Worm (Caenorhabditis elegans): ENCODE results near the gene sri-74.
"Not testable (repeated sequence)": the region's sequence is repeated elsewhere in the genome, so short reads cannot be mapped to it uniquely, and the experiment has no call there.

sri-74 gene

DNA sequence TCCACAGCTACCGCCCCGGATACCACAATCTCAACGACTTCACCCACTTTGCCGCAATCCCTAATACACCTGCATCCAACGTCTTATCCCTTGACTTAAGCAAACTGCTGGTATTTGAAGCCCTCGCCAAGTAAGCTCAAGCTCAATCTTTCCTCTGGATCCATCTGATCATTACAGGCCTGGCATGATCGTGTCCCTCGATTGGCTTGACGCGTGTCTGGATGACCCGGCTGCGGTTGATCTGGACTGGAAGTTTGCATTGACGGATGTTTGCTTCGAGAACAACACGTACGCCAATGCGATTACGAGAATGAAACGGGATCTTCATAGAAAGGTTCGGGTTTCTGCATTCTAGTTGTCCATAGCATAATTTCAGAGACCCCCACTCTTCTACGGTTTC lies 18.0 kb upstream of the sri-74 start:
- no peak for TF ChIP-seq F57C9.4 (tag; optimal IDR thresholded peaks at IDR 0.05)
- no peak for TF ChIP-seq ekl-4 (GFP tag; IDR thresholded peaks at IDR 0.05)
- no peak for TF ChIP-seq ceh-40 (GFP tag; IDR thresholded peaks at IDR 0.05)
- TF ChIP-seq repo-1 (tag; optimal IDR thresholded peaks at IDR 0.05), result no peak
- TF ChIP-seq F49E8.2 (tag; optimal IDR thresholded peaks at IDR 0.05; ENCODE audit: insufficient read depth), result no peak
- no peak for TF ChIP-seq hlh-12 (tag; optimal IDR thresholded peaks at IDR 0.05)
- no peak for TF ChIP-seq atf-7 (tag; optimal IDR thresholded peaks at IDR 0.05)

- not testable (repeated sequence) for TF ChIP-seq akir-1 (GFP tag; optimal IDR thresholded peaks at IDR 0.05); F10E7.11 (tag; optimal IDR thresholded peaks at IDR 0.05); hmg-1.2 (GFP tag; IDR thresholded peaks at IDR 0.05)
Measured at ce11 chrII:2600176-2600575, 17.2 kb upstream of the sri-74 start, which contains the start of gene F33H12.1. Gene F33H12.1, plus strand, starts transcription at chrII:2600476.

DNA sequence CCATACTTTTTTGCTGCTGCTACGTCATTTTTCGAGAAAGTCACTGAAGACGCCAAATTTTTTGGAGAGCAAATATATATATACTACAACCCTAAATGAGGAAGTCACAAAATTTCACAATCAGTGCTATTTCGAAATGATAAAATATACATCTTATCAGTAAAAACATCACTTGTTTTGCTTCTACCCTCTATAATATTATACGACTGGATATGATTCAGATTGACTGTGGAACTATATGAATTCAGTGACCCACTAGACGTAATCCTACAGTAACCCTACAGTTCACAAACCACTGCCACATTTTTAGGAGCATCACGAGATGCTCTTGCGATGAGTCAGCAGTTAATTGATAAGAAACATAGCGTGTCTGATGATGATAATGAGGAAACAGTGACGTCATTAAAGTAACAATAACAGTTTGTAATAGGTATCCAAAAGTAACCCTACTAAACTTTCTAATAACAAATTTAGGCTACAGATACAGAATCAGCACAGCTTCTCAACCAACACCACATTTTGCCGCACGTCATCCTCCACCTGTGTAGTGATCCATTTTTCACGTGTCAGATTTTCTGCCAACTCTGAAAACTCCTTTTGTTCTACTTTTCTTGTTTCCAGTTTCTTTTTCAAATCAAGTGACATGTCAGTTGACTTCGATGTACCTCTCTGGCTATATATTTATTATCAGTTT lies 4.1 kb upstream of the sri-74 start, which contains the start of the genes F33H12.7 and sri-39:
Gene F33H12.7 (minus strand): TSS at position 51 of the 694 bp plus-strand sequence.
Gene sri-39 (plus strand): TSS at position 644 of the 694 bp plus-strand sequence.
- TF ChIP-seq nhr-80 (tag; optimal IDR thresholded peaks at IDR 0.05) (peak; percentile 62), madf-8 (GFP tag; conservative IDR thresholded peaks at IDR 0.05) (no peak), Y95B8A.8 (GFP tag; IDR thresholded peaks at IDR 0.05) (no peak), ceh-58 (GFP tag; IDR thresholded peaks at IDR 0.05) (no peak), F23B12.7 (tag; optimal IDR thresholded peaks at IDR 0.05; ENCODE audit: insufficient read depth) (no peak), F55B11.4 (tag; optimal IDR thresholded peaks at IDR 0.05; ENCODE audit: borderline replicate concordance, insufficient read depth) (no peak), ZK185.1 (tag; optimal IDR thresholded peaks at IDR 0.05; ENCODE audit: poor library complexity, severe bottlenecking) (no peak), hlh-12 (tag; optimal IDR thresholded peaks at IDR 0.05) (no peak), repo-1 (tag; optimal IDR thresholded peaks at IDR 0.05) (no peak), mes-4 (tag; optimal IDR thresholded peaks at IDR 0.05) (no peak), somi-1 (GFP tag; optimal IDR thresholded peaks at IDR 0.05) (no peak), atf-7 (tag; optimal IDR thresholded peaks at IDR 0.05) (peak; percentile 94), B0019.2 (GFP tag; conservative IDR thresholded peaks at IDR 0.05) (no peak), Y79H2A.3 (GFP tag; conservative IDR thresholded peaks at IDR 0.05) (no peak), ama-1 (optimal IDR thresholded peaks at IDR 0.05) (no peak), ama-1 (GFP tag; optimal IDR thresholded peaks at IDR 0.05) (no peak), nhr-90 (tag; optimal IDR thresholded peaks at IDR 0.05) (no peak), athp-1 (tag; optimal IDR thresholded peaks at IDR 0.05) (no peak), F39B2.1 (GFP tag; IDR thresholded peaks at IDR 0.05) (no peak), aptf-2 (GFP tag; conservative IDR thresholded peaks at IDR 0.05) (no peak), gei-17 (GFP tag; optimal IDR thresholded peaks at IDR 0.05) (no peak), cebp-1 (GFP tag; IDR thresholded peaks at IDR 0.05) (peak; percentile 38; the same call in 1 of the 2 replicates), cebp-1 (tag; optimal IDR thresholded peaks at IDR 0.05) (peak; percentile 83)

DNA sequence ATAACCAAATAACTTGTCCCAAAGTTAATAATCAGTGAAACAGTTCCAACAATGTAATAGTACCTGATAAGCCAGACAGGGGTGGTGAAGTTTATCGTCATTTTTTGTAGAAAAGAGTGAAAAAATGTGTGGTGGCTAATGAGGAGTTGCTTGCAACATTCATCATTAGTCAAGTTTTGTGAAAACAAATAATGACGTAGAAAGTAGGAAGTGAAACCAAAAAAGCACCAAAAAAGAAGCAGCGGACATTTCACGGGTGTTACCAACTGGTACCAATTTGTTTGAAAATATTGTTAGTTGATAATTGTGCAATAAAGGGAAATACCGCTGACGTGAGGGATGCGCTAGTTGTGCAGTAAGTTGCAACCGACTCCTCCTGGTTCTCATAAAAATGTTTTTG lies 2.5 kb upstream of the sri-74 start, which contains the start of gene sri-36:
Gene sri-36 (minus strand): TSS at position 101 of the 400 bp plus-strand sequence.
- TF ChIP-seq snpc-4 (GFP tag; optimal IDR thresholded peaks at IDR 0.05), result no peak
- no peak for TF ChIP-seq snpc-4 (tag; optimal IDR thresholded peaks at IDR 0.05)
- TF ChIP-seq ceh-79 (tag; optimal IDR thresholded peaks at IDR 0.05), result no peak
- TF ChIP-seq T07F8.4 (tag; optimal IDR thresholded peaks at IDR 0.05), result no peak
- TF ChIP-seq zfh-2 (GFP tag; conservative IDR thresholded peaks at IDR 0.05), result no peak
- TF ChIP-seq F10E7.11 (tag; optimal IDR thresholded peaks at IDR 0.05), result no peak
- no peak for TF ChIP-seq egl-44 (GFP tag; IDR thresholded peaks at IDR 0.05)
- no peak for TF ChIP-seq nhr-120 (GFP tag; IDR thresholded peaks at IDR 0.05)
- TF ChIP-seq madf-6 (GFP tag; IDR thresholded peaks at IDR 0.05), result no peak
- no peak for TF ChIP-seq mcd-1 (GFP tag; IDR thresholded peaks at IDR 0.05)
- no peak for TF ChIP-seq hrde-1 (tag; optimal IDR thresholded peaks at IDR 0.05; ENCODE audit: borderline replicate concordance)
- TF ChIP-seq zim-3 (tag; optimal IDR thresholded peaks at IDR 0.05), result no peak
- no peak for TF ChIP-seq B0019.2 (GFP tag; conservative IDR thresholded peaks at IDR 0.05)
- no peak for TF ChIP-seq xnd-1 (tag; optimal IDR thresholded peaks at IDR 0.05)
- TF ChIP-seq F55B11.4 (tag; optimal IDR thresholded peaks at IDR 0.05; ENCODE audit: borderline replicate concordance, insufficient read depth), result no peak
- TF ChIP-seq hlh-12 (tag; optimal IDR thresholded peaks at IDR 0.05), result no peak

Measured in whole organism, young adult.